Fruit fly (Drosophila melanogaster): Measurements from ENCODE around the gene CG8475.

DNA sequence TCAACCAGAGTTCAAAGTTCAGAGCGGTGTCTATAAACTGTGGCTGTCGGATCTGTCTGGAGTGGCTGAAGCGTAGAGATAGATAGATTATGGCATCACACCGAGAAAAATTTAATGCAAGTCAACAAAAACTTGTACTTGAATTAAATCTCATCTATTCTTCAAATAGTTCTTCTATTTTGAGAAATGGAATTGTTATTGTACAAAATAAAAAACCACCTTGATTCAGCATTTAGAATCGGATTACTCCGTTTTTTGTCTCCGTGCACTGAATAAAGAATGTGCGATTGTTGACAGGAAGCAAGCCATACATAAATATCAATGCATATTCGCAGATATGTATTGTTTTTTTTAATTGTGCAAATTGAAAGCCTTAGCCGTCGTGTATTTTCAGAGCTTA, 32.9 kb upstream of the CG8475 start:
- TF ChIP-seq h (optimal IDR thresholded peaks at IDR 0.05) (no peak), Sin3A (optimal IDR thresholded peaks at IDR 0.05) (no peak), psq (optimal IDR thresholded peaks at IDR 0.05) (no peak), Myc (optimal IDR thresholded peaks at IDR 0.05) (no peak)
